Fruit fly (Drosophila melanogaster) whole organism, embryonic: ENCODE data around the gene chic.

Experiments
- CG10267 ChIP-seq: fragments of 200-800 bp; sonication (Bioruptor generic); optimal IDR thresholded peaks from 2 replicates; lab custom pipeline; 2018; ENCODE audit warnings: missing biosample characterization, mild to moderate bottlenecking, missing genetic modification characterization, moderate library complexity
- CG10462 ChIP-seq: fragments of 200-800 bp; sonication (Bioruptor generic); optimal IDR thresholded peaks from 2 replicates; lab custom pipeline; 2016; ENCODE audit warnings: missing biosample characterization, missing genetic modification characterization
- CG12104 ChIP-seq: fragments of 200-800 bp; sonication (Bioruptor generic); optimal IDR thresholded peaks from 3 replicates; lab custom pipeline; 2016; ENCODE audit warnings: missing biosample characterization, missing genetic modification characterization
- CG12155 ChIP-seq: fragments of 200-800 bp; sonication (Bioruptor generic); optimal IDR thresholded peaks from 3 replicates; lab custom pipeline; 2016; ENCODE audit warnings: missing biosample characterization, missing genetic modification characterization
- CG1233 ChIP-seq: fragments of 200-800 bp; sonication (Bioruptor generic); optimal IDR thresholded peaks from 4 replicates; lab custom pipeline; 2018; ENCODE audit warnings: missing biosample characterization, mild to moderate bottlenecking, missing genetic modification characterization
- CG12769 ChIP-seq: fragments of 200-800 bp; sonication (Bioruptor generic); optimal IDR thresholded peaks from 2 replicates; lab custom pipeline; 2019; ENCODE audit warnings: missing biosample characterization, mild to moderate bottlenecking, missing genetic modification characterization, moderate library complexity
- CG13123 ChIP-seq: fragments of 200-800 bp; sonication (Bioruptor generic); optimal IDR thresholded peaks from 2 replicates; lab custom pipeline; 2016; ENCODE audit warnings: missing biosample characterization, missing genetic modification characterization
- CG1792 ChIP-seq: fragments of 200-800 bp; sonication (Bioruptor generic); optimal IDR thresholded peaks from 2 replicates; lab custom pipeline; 2016; ENCODE audit warnings: missing biosample characterization, missing genetic modification characterization
- CG18599 ChIP-seq: fragments of 200-800 bp; sonication (Bioruptor generic); optimal IDR thresholded peaks from 3 replicates; lab custom pipeline; 2017; ENCODE audit warnings: missing biosample characterization, missing genetic modification characterization, mild to moderate bottlenecking, moderate library complexity, missing genetic modification reagents
- CG18619 ChIP-seq: fragments of 200-800 bp; sonication (Bioruptor generic); optimal IDR thresholded peaks from 3 replicates; lab custom pipeline; 2017; ENCODE audit warnings: missing biosample characterization, mild to moderate bottlenecking, missing genetic modification characterization
- CG2116 ChIP-seq: fragments of 200-800 bp; sonication (Bioruptor generic); optimal IDR thresholded peaks from 3 replicates; lab custom pipeline; 2018; ENCODE audit warnings: missing biosample characterization, mild to moderate bottlenecking, missing genetic modification characterization
- CG2120 ChIP-seq: fragments of 200-800 bp; sonication (Bioruptor generic); optimal IDR thresholded peaks from 3 replicates; lab custom pipeline; 2016; ENCODE audit warnings: missing biosample characterization, missing genetic modification characterization
- CG2678 ChIP-seq: fragments of 200-800 bp; sonication (Bioruptor generic); optimal IDR thresholded peaks from 3 replicates; lab custom pipeline; 2019; ENCODE audit warnings: missing biosample characterization, mild to moderate bottlenecking, missing genetic modification characterization, moderate library complexity
- CG2875 ChIP-seq: fragments of 200-800 bp; sonication (Bioruptor generic); optimal IDR thresholded peaks from 2 replicates; lab custom pipeline; 2017; ENCODE audit warnings: missing biosample characterization, mild to moderate bottlenecking, missing genetic modification characterization, missing genetic modification reagents
- CG31365 ChIP-seq: fragments of 200-800 bp; sonication (Bioruptor generic); optimal IDR thresholded peaks from 2 replicates; lab custom pipeline; 2018; ENCODE audit warnings: missing biosample characterization, mild to moderate bottlenecking, missing genetic modification characterization
- CG3847 ChIP-seq: fragments of 200-800 bp; sonication (Bioruptor generic); IDR thresholded peaks from 2 replicates; pipeline ENCODE4 v1.3.6; 2022; ENCODE audit warnings: missing biosample characterization, missing genetic modification characterization
- CG42726 ChIP-seq: fragments of 200-800 bp; sonication (Bioruptor generic); IDR thresholded peaks from 2 replicates; pipeline ENCODE4 v1.3.6; 2022; ENCODE audit warnings: missing biosample characterization, missing genetic modification characterization; ENCODE audit not compliant: partially characterized antibody
- CG4282 ChIP-seq: fragments of 200-800 bp; sonication (Bioruptor generic); optimal IDR thresholded peaks from 2 replicates; lab custom pipeline; 2016; ENCODE audit warnings: missing biosample characterization, missing genetic modification characterization
- CG4707 ChIP-seq: fragments of 200-800 bp; sonication (Bioruptor generic); optimal IDR thresholded peaks from 2 replicates; lab custom pipeline; 2018; ENCODE audit warnings: missing biosample characterization, mild to moderate bottlenecking, missing genetic modification characterization, moderate library complexity
- CG6813 ChIP-seq: fragments of 200-800 bp; sonication (Bioruptor generic); optimal IDR thresholded peaks from 2 replicates; lab custom pipeline; 2017; ENCODE audit warnings: missing biosample characterization, missing genetic modification characterization, mild to moderate bottlenecking, moderate library complexity, missing genetic modification reagents
- CG7372 ChIP-seq: fragments of 200-800 bp; sonication (Bioruptor generic); IDR thresholded peaks from 2 replicates; pipeline ENCODE4 v1.3.6; 2022; ENCODE audit warnings: missing biosample characterization, missing genetic modification characterization
- CG7556 ChIP-seq: fragments of 200-800 bp; sonication (Bioruptor generic); optimal IDR thresholded peaks from 2 replicates; lab custom pipeline; 2017; ENCODE audit warnings: missing biosample characterization, mild to moderate bottlenecking, missing genetic modification characterization
- Deaf1 ChIP-seq: fragments of 200-800 bp; optimal IDR thresholded peaks from 3 replicates; lab custom pipeline; 2019; ENCODE audit warnings: missing biosample characterization, mild to moderate bottlenecking, missing genetic modification characterization, moderate library complexity
- E2f1 ChIP-seq: fragments of 200-800 bp; sonication (Bioruptor generic); IDR thresholded peaks from 2 replicates; pipeline ENCODE4 v1.3.6; 2022; ENCODE audit warnings: missing biosample characterization, missing genetic modification characterization
- Fer3 ChIP-seq: fragments of 200-800 bp; sonication (Bioruptor generic); optimal IDR thresholded peaks from 2 replicates; lab custom pipeline; 2018; ENCODE audit warnings: missing biosample characterization, mild to moderate bottlenecking, missing genetic modification characterization, moderate library complexity
- Jarid2 ChIP-seq: fragments of 200-800 bp; sonication (Bioruptor generic); optimal IDR thresholded peaks from 3 replicates; lab custom pipeline; 2017; ENCODE audit warnings: mild to moderate bottlenecking, missing biosample characterization, missing genetic modification reagents, missing genetic modification characterization
- Kr ChIP-seq: fragments of 200-800 bp; sonication (Bioruptor generic); optimal IDR thresholded peaks from 2 replicates; lab custom pipeline; 2017; ENCODE audit warnings: missing biosample characterization, mild to moderate bottlenecking, missing genetic modification characterization
- Six4 ChIP-seq: fragments of 200-800 bp; sonication (Bioruptor generic); optimal IDR thresholded peaks from 2 replicates; lab custom pipeline; 2016; ENCODE audit warnings: missing biosample characterization, missing genetic modification characterization
- Sry-δ ChIP-seq: fragments of 200-800 bp; sonication (Bioruptor generic); optimal IDR thresholded peaks from 2 replicates; lab custom pipeline; 2016; ENCODE audit warnings: missing biosample characterization, missing genetic modification characterization
- Usf ChIP-seq: fragments of 200-800 bp; sonication (Bioruptor generic); optimal IDR thresholded peaks from 2 replicates; lab custom pipeline; 2017; ENCODE audit warnings: missing genotype, missing biosample characterization, missing genetic modification characterization
- amos ChIP-seq: fragments of 200-800 bp; sonication (Bioruptor generic); IDR thresholded peaks from 2 replicates; pipeline ENCODE4 v1.3.6; 2022; ENCODE audit warnings: missing biosample characterization, missing genetic modification characterization; ENCODE audit not compliant: partially characterized antibody
- bbx ChIP-seq: fragments of 200-800 bp; sonication (Bioruptor generic); IDR thresholded peaks from 2 replicates; pipeline ENCODE4 v1.3.6; 2022; ENCODE audit warnings: missing biosample characterization, missing genetic modification characterization; ENCODE audit not compliant: partially characterized antibody
- bigmax ChIP-seq: fragments of 200-800 bp; sonication (Bioruptor generic); optimal IDR thresholded peaks from 2 replicates; lab custom pipeline; 2018; ENCODE audit warnings: missing biosample characterization, mild to moderate bottlenecking, missing genetic modification characterization
- chinmo ChIP-seq: fragments of 200-800 bp; sonication (Bioruptor generic); IDR thresholded peaks from 4 replicates; pipeline ENCODE4 v1.3.6; 2022; ENCODE audit warnings: missing biosample characterization, missing genetic modification characterization; ENCODE audit not compliant: partially characterized antibody
- cwo ChIP-seq: fragments of 200-800 bp; sonication (Bioruptor generic); optimal IDR thresholded peaks from 3 replicates; lab custom pipeline; 2017; ENCODE audit warnings: missing biosample characterization, missing genetic modification characterization, mild to moderate bottlenecking, moderate library complexity, missing genetic modification reagents
- dati ChIP-seq: fragments of 200-800 bp; sonication (Bioruptor generic); IDR thresholded peaks from 2 replicates; pipeline ENCODE4 v1.3.6; 2022; ENCODE audit warnings: missing biosample characterization, missing genetic modification characterization
- dysf ChIP-seq: fragments of 200-800 bp; sonication (Bioruptor generic); IDR thresholded peaks from 3 replicates; pipeline ENCODE4 v1.3.6; 2022; ENCODE audit warnings: missing biosample characterization, missing genetic modification characterization
- gce ChIP-seq: fragments of 200-800 bp; sonication (Bioruptor generic); IDR thresholded peaks from 3 replicates; pipeline ENCODE4 v1.3.6; 2022; ENCODE audit warnings: missing biosample characterization, missing genetic modification characterization
- lola ChIP-seq, 3 experiments: fragments of >200 bp in 2 of 3; fragments of 200-800 bp in 1 of 3; sonication (Bioruptor generic) in 1 of 3; optimal IDR thresholded peaks; 2 replicates each; lab custom pipeline; 2017 to 2019; ENCODE audit warnings: missing biosample characterization in 3 of 3, missing genetic modification characterization in 3 of 3, mild to moderate bottlenecking in 1 of 3, moderate library complexity in 1 of 3
- lov ChIP-seq, 2 experiments: fragments of 200-800 bp in 1 of 2; fragments of >200 bp in 1 of 2; sonication (Bioruptor generic) in 1 of 2; IDR thresholded peaks in 1 of 2; optimal IDR thresholded peaks in 1 of 2; 2 replicates in 1 of 2; 3 replicates in 1 of 2; pipeline versions ENCODE4 v1.3.6 to Lab custom; 2017 to 2022; ENCODE audit warnings: missing biosample characterization in 1 of 2, missing genetic modification characterization in 1 of 2
- mld ChIP-seq: fragments of 200-800 bp; sonication (Bioruptor generic); IDR thresholded peaks from 3 replicates; pipeline ENCODE4 v1.3.6; 2022; ENCODE audit warnings: missing biosample characterization, missing genetic modification characterization; ENCODE audit not compliant: partially characterized antibody
- nau ChIP-seq: fragments of 200-800 bp; sonication (Bioruptor generic); optimal IDR thresholded peaks from 3 replicates; lab custom pipeline; 2017; ENCODE audit warnings: missing biosample characterization, mild to moderate bottlenecking, missing genetic modification characterization, missing genetic modification reagents
- psq ChIP-seq: fragments of 200-800 bp; sonication (Bioruptor generic); optimal IDR thresholded peaks from 2 replicates; lab custom pipeline; 2017; ENCODE audit warnings: missing biosample characterization, missing genetic modification characterization
- salm ChIP-seq: fragments of 200-800 bp; sonication (Bioruptor generic); optimal IDR thresholded peaks from 2 replicates; lab custom pipeline; 2018; ENCODE audit warnings: missing biosample characterization, mild to moderate bottlenecking, missing genetic modification characterization
- ssp ChIP-seq: fragments of 200-800 bp; sonication (Bioruptor generic); IDR thresholded peaks from 2 replicates; pipeline ENCODE4 v1.3.6; 2022; ENCODE audit warnings: missing biosample characterization, missing genetic modification characterization
- sug ChIP-seq: fragments of 200-800 bp; optimal IDR thresholded peaks from 2 replicates; lab custom pipeline; 2019; ENCODE audit warnings: missing biosample characterization, mild to moderate bottlenecking, missing genetic modification characterization, moderate library complexity
- tap ChIP-seq: fragments of 200-800 bp; optimal IDR thresholded peaks from 3 replicates; lab custom pipeline; 2019; ENCODE audit warnings: missing biosample characterization, mild to moderate bottlenecking, missing genetic modification characterization, moderate library complexity
- tll ChIP-seq, 2 experiments: fragments of 200-800 bp in 1 of 2; fragments of >200 bp in 1 of 2; sonication (Bioruptor generic) in 1 of 2; optimal IDR thresholded peaks; 2 replicates each; lab custom pipeline; 2017 to 2019; ENCODE audit warnings: missing biosample characterization in 2 of 2, missing genetic modification characterization in 2 of 2, mild to moderate bottlenecking in 1 of 2, moderate library complexity in 1 of 2
- z ChIP-seq: fragments of 200-800 bp; sonication (Bioruptor generic); IDR thresholded peaks from 3 replicates; pipeline ENCODE4 v1.3.6; 2022; ENCODE audit warnings: missing biosample characterization, missing genetic modification characterization

Gene chic

DNA sequence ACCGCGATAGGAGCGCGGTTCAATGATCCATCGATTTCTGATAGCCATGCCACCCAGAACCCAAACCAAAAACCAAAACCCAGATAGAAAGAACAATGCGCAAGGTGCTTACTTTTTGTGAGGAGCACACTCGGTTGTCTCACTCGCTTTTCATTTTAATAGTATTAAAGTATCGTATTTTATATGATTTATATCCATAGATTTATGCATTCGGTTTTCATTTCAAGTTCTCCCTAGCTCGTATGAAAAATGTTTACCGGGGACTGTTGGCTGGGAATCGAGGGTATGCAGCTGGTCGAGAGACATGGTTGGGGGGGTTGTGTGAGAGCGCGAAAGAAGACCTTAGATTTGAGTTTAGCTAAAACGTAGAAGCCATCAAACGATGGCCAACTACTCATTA lies 8.8 kb downstream of the chic start (continued):
- TF ChIP-seq CG10462, result no peak
- TF ChIP-seq CG2116 (GFP tag; lab: Kevin White, UChicago), result peak; percentile 4
- TF ChIP-seq bigmax, result no peak
- TF ChIP-seq CG12769 (tag; lab: Kevin White, UChicago), result peak; percentile 44
- TF ChIP-seq Deaf1 (tag; lab: Kevin White, UChicago), result no peak
- TF ChIP-seq CG2875 (GFP tag; lab: Kevin White, UChicago), result no peak
- no peak for TF ChIP-seq amos
- no peak for TF ChIP-seq lov (optimal IDR thresholded peaks at IDR 0.05; lab: Kevin White, UChicago)
- TF ChIP-seq lov (GFP tag; IDR thresholded peaks at IDR 0.05; lab: Robert Waterston, UW), result no peak
- TF ChIP-seq CG2678, result peak; percentile 34
- TF ChIP-seq mld (GFP tag; lab: Robert Waterston, UW), result no peak
- peak; percentile 40; the same call in 1 of the 2 replicates for TF ChIP-seq CG3847
- TF ChIP-seq E2f1 (GFP tag; lab: Robert Waterston, UW), result peak; percentile 38; the same call in 1 of the 2 replicates
- no peak for TF ChIP-seq CG4282 (GFP tag; lab: Kevin White, UChicago)
- no peak for TF ChIP-seq Six4 (GFP tag; lab: Kevin White, UChicago)
- peak; percentile 21 for TF ChIP-seq CG12155 (GFP tag; lab: Kevin White, UChicago)
- no peak for TF ChIP-seq Sry-δ (GFP tag; lab: Kevin White, UChicago)
- TF ChIP-seq nau (GFP tag; lab: Kevin White, UChicago), result no peak
- TF ChIP-seq Usf (GFP tag; lab: Kevin White, UChicago), result no peak
- TF ChIP-seq dati (GFP tag; lab: Robert Waterston, UW), result no peak
- no peak for TF ChIP-seq CG4707 (GFP tag; lab: Kevin White, UChicago)
- no peak for TF ChIP-seq CG6813 (GFP tag; lab: Kevin White, UChicago)
- TF ChIP-seq psq (GFP tag; lab: Kevin White, UChicago), result no peak
- TF ChIP-seq chinmo (GFP tag; lab: Robert Waterston, UW), result no peak
- TF ChIP-seq sug (tag; lab: Kevin White, UChicago), result peak; percentile 17
- TF ChIP-seq Fer3 (tag; lab: Kevin White, UChicago), result peak; percentile 41
- peak; percentile 9 for TF ChIP-seq CG1233 (GFP tag; lab: Kevin White, UChicago)
- TF ChIP-seq CG13123, result no peak
- TF ChIP-seq CG18599 (GFP tag; lab: Kevin White, UChicago), result peak; percentile 49
- peak; percentile 69; the same call in 2 of the 3 replicates for TF ChIP-seq dysf (GFP tag; lab: Robert Waterston, UW)
- peak; percentile 21 for TF ChIP-seq CG7556
- no peak for TF ChIP-seq tap (tag; lab: Kevin White, UChicago)
- TF ChIP-seq CG1792 (GFP tag; lab: Kevin White, UChicago), result no peak
- TF ChIP-seq Kr, result no peak
- no peak for TF ChIP-seq tll (GFP tag; optimal IDR thresholded peaks at IDR 0.05; lab: Kevin White, UChicago)
- no peak for TF ChIP-seq CG10267 (tag; lab: Kevin White, UChicago)
- TF ChIP-seq CG31365, result no peak
- no peak for TF ChIP-seq cwo (GFP tag; lab: Kevin White, UChicago)
- TF ChIP-seq bbx (GFP tag; lab: Robert Waterston, UW), result no peak
- TF ChIP-seq CG12104, result no peak
- TF ChIP-seq salm (tag; lab: Kevin White, UChicago), result no peak
- 0 out of 3 replicates have a peak, but pooled peaks have one; percentile 12 for TF ChIP-seq gce
- TF ChIP-seq CG2120 (GFP tag; lab: Kevin White, UChicago), result peak; percentile 57
- peak; percentile 37; the same call in 1 of the 2 replicates for TF ChIP-seq ssp (GFP tag; lab: Robert Waterston, UW)
- TF ChIP-seq z, result no peak
- no peak for TF ChIP-seq Jarid2 (GFP tag; lab: Kevin White, UChicago)
- TF ChIP-seq CG42726 (GFP tag; lab: Robert Waterston, UW), result no peak
- peak; percentile 33; the same call in 1 of the 2 replicates for TF ChIP-seq CG7372 (GFP tag; lab: Robert Waterston, UW)
- peak; percentile 19 for TF ChIP-seq CG18619 (GFP tag; lab: Kevin White, UChicago)
- peak in 1 of 3 experiments; percentile 6 for TF ChIP-seq lola (GFP tag; optimal IDR thresholded peaks at IDR 0.05; lab: Kevin White, UChicago)
